Worm (Caenorhabditis elegans): ENCODE measurements around the gene pcyt-1.

pcyt-1 gene

DNA sequence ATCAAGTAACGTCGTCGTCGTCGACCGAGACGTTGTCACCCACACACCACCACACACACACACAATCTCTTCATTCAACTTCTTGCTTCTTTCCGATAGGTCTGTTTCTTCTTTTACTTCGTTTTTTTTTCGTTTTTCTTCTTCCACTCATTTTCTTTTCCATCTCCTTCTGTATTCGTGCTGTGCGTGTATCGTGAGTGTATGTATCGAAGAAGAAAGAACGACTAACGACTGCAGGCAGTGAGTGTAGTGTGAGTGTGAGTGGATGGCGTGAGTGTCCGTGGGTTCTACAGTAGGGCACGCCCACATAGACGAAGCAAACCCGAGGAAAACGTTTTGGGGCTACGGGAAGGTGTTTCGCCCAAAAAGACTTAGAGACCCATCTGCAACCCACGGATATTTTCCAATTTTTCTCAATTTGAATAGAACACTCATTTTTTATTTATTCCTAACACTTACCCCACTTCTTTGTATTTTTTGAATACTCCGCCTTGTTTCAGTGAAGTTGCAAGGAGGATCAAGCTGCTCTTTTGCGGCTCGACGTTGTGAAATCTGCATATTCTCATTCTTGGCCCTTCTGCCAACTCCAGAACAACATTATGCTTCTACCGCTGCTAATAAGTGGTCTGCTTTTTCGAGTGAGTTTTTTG lies 13.6 kb downstream of the pcyt-1 start, which contains the start of gene adt-2:
TSS of gene adt-2 (plus strand) at position 600 of the 650 bp plus-strand sequence.
- TF ChIP-seq lin-26 (GFP tag; IDR thresholded peaks at IDR 0.05) (0 out of 2 replicates have a peak, but pooled peaks have one; percentile 23), lin-40 (tag; optimal IDR thresholded peaks at IDR 0.05) (peak; percentile 11), ztf-26 (tag; optimal IDR thresholded peaks at IDR 0.05) (peak; percentile 24), ZK185.1 (tag; optimal IDR thresholded peaks at IDR 0.05; ENCODE audit: poor library complexity, severe bottlenecking) (no peak), lsy-27 (tag; optimal IDR thresholded peaks at IDR 0.05; ENCODE audit: borderline replicate concordance, insufficient read depth) (no peak), pha-4 (tag; optimal IDR thresholded peaks at IDR 0.05) (no peak)

DNA sequence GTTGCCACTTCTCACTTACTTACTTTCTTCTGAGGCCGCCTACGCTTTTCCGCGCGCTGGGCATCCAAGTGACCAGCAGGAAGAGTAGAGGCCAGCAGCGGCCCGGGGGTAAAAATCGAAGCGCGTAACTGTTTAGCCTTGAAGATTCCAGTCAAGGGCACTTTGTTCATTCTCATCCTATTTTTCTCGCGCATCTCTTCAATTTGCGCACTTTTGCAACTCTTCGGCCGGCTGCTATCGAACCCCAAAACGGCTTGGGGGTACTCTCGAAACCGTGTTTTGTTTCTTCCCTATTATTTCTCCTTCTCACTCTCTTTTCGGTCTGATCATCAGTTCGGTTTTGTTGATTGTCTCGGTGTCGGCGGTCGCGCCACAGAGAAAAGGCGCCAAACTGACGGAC lies 14.4 kb downstream of the pcyt-1 start:
- no peak for TF ChIP-seq ceh-100 (GFP tag; IDR thresholded peaks at IDR 0.05)
- TF ChIP-seq ets-4 (GFP tag; optimal IDR thresholded peaks at IDR 0.05), result no peak
- no peak for TF ChIP-seq mes-4 (tag; optimal IDR thresholded peaks at IDR 0.05)
- TF ChIP-seq K12H6.12 (tag; optimal IDR thresholded peaks at IDR 0.05), result no peak
- TF ChIP-seq zfh-2 (GFP tag; conservative IDR thresholded peaks at IDR 0.05), result peak; percentile 52; the same call in 1 of the 2 replicates
- TF ChIP-seq pha-4 (tag; optimal IDR thresholded peaks at IDR 0.05), result no peak
- peak; percentile 5 for TF ChIP-seq ztf-26 (tag; optimal IDR thresholded peaks at IDR 0.05)
- TF ChIP-seq hsf-1 (GFP tag; IDR thresholded peaks at IDR 0.05), result no peak
- no peak for TF ChIP-seq F57A8.1 (GFP tag; optimal IDR thresholded peaks at IDR 0.05)
- TF ChIP-seq aptf-2 (GFP tag; conservative IDR thresholded peaks at IDR 0.05), result no peak
- no peak for TF ChIP-seq Y79H2A.3 (GFP tag; conservative IDR thresholded peaks at IDR 0.05)
- no peak for TF ChIP-seq hlh-12 (tag; optimal IDR thresholded peaks at IDR 0.05)

DNA sequence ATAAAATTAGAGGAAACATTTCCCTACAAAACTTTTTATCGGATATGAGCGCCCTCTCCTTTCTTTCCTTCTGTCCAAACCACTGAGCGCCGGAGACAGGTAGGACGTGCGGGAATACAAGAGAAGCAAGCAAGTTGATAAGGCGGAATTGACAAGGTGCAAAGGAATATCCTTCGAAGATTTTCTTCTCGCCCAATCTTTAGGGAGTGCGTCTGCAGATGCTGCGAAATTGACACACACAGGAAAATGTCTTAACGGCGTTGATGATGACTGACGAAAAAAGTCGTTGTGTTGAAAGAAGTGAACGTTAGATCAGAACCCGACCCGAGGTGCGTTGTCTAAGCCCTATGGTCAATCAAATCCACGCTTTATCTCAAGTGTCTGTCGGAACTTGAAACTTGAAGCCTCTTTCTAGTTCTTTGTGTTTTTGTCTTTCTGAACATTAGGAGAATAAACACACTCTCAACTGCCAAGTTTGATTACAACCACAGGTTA lies 15.6 kb downstream of the pcyt-1 start:
- TF ChIP-seq bed-2 (GFP tag; IDR thresholded peaks at IDR 0.05) (no peak), cebp-2 (GFP tag; IDR thresholded peaks at IDR 0.05) (no peak), F39B2.1 (GFP tag; IDR thresholded peaks at IDR 0.05) (no peak), F55B11.4 (tag; optimal IDR thresholded peaks at IDR 0.05; ENCODE audit: borderline replicate concordance, insufficient read depth) (no peak), snpc-1.1 (tag; optimal IDR thresholded peaks at IDR 0.05; ENCODE audit: insufficient read depth) (no peak), tlf-1 (GFP tag; optimal IDR thresholded peaks at IDR 0.05) (no peak), nhr-90 (tag; optimal IDR thresholded peaks at IDR 0.05) (no peak), ztf-28 (GFP tag; IDR thresholded peaks at IDR 0.05) (no peak), D2030.7 (GFP tag; IDR thresholded peaks at IDR 0.05) (no peak), attf-3 (GFP tag; conservative IDR thresholded peaks at IDR 0.05) (no peak), nfyb-1 (GFP tag; IDR thresholded peaks at IDR 0.05) (no peak), B0261.1 (tag; optimal IDR thresholded peaks at IDR 0.05) (no peak), mel-28 (tag; optimal IDR thresholded peaks at IDR 0.05; ENCODE audit: borderline replicate concordance) (no peak), somi-1 (GFP tag; optimal IDR thresholded peaks at IDR 0.05) (no peak)

DNA sequence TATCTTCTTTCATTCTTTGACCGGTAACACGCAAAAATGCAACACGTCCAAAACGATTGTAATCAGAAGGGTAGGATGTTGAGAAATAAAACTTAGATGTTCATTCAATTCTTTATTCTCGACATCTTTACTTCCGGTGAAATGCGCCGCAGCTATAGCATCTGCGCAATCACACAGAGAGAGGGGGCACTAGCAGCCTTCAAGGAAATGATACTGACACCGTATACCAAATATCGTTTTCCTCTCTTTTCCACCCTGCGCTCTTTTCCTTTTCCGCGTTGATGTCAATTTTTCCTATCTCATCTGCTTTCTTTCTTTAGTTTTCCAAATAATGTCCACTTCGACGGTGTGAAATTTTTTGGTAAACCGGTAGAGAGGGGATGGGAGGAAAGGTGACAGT lies 18.6 kb downstream of the pcyt-1 start:
- TF ChIP-seq madf-10 (tag; optimal IDR thresholded peaks at IDR 0.05), result no peak
- no peak for TF ChIP-seq Y56A3A.18 (GFP tag; IDR thresholded peaks at IDR 0.05)
- TF ChIP-seq ama-1 (optimal IDR thresholded peaks at IDR 0.05), result no peak
- no peak for TF ChIP-seq ama-1 (GFP tag; optimal IDR thresholded peaks at IDR 0.05)
- TF ChIP-seq F23B12.7 (tag; optimal IDR thresholded peaks at IDR 0.05; ENCODE audit: insufficient read depth), result no peak
- TF ChIP-seq him-1 (tag; optimal IDR thresholded peaks at IDR 0.05), result no peak
- TF ChIP-seq aptf-3 (GFP tag; IDR thresholded peaks at IDR 0.05), result no peak
- TF ChIP-seq chd-7 (tag; optimal IDR thresholded peaks at IDR 0.05), result no peak
- TF ChIP-seq nfya-1 (tag; optimal IDR thresholded peaks at IDR 0.05; ENCODE audit: borderline replicate concordance, insufficient read depth), result no peak
- TF ChIP-seq snpc-1.1 (tag; optimal IDR thresholded peaks at IDR 0.05; ENCODE audit: insufficient read depth), result no peak
- no peak for TF ChIP-seq unc-62 (GFP tag; optimal IDR thresholded peaks at IDR 0.05)
- no peak for TF ChIP-seq ztf-22 (GFP tag; optimal IDR thresholded peaks at IDR 0.05)

Measured in whole organism, young adult.